Fruit fly (Drosophila melanogaster) whole organism, embryonic: ENCODE results near the gene fbl.
A peak's percentile ranks its signal among the peaks of the same experiment; 100 is the strongest.

Experiments
- Antp ChIP-seq: fragments of 200-800 bp; sonication (Bioruptor generic); optimal IDR thresholded peaks from 3 replicates; lab custom pipeline; 2016; ENCODE audit warnings: missing biosample characterization, missing genetic modification characterization
- Asciz ChIP-seq: fragments of 200-800 bp; sonication (Bioruptor generic); optimal IDR thresholded peaks from 2 replicates; lab custom pipeline; 2017; ENCODE audit warnings: missing biosample characterization, mild to moderate bottlenecking, missing genetic modification characterization, missing genetic modification reagents
- Atf6 ChIP-seq: fragments of 200-800 bp; sonication (Bioruptor generic); IDR thresholded peaks from 2 replicates; pipeline ENCODE4 v1.3.6; 2022; ENCODE audit warnings: missing biosample characterization, missing genetic modification characterization
- CG10147 ChIP-seq: fragments of 200-800 bp; sonication (Bioruptor generic); optimal IDR thresholded peaks from 2 replicates; lab custom pipeline; 2019; ENCODE audit warnings: missing biosample characterization, mild to moderate bottlenecking, missing genetic modification characterization, moderate library complexity
- CG1024 ChIP-seq: fragments of 200-800 bp; sonication (Bioruptor generic); IDR thresholded peaks from 2 replicates; pipeline ENCODE4 v1.3.6; 2022; ENCODE audit warnings: missing biosample characterization, missing genetic modification characterization
- CG11456 ChIP-seq: fragments of 200-800 bp; sonication (Bioruptor generic); IDR thresholded peaks from 3 replicates; pipeline ENCODE4 v1.3.6; 2022; ENCODE audit warnings: missing biosample characterization, missing genetic modification characterization
- CG11695 ChIP-seq: fragments of 200-800 bp; sonication (Bioruptor generic); IDR thresholded peaks from 3 replicates; pipeline ENCODE4 v1.3.6; 2022; ENCODE audit warnings: missing biosample characterization, missing genetic modification characterization
- CG12219 ChIP-seq: fragments of 200-800 bp; sonication (Bioruptor generic); optimal IDR thresholded peaks from 3 replicates; lab custom pipeline; 2018; ENCODE audit warnings: missing biosample characterization, mild to moderate bottlenecking, missing genetic modification characterization
- CG12744 ChIP-seq: fragments of 200-800 bp; sonication (Bioruptor generic); optimal IDR thresholded peaks from 2 replicates; lab custom pipeline; 2016; ENCODE audit warnings: missing biosample characterization, missing genetic modification characterization
- CG13775 ChIP-seq: fragments of 200-800 bp; sonication (Bioruptor generic); optimal IDR thresholded peaks from 3 replicates; lab custom pipeline; 2017; ENCODE audit warnings: missing biosample characterization, mild to moderate bottlenecking, missing genetic modification characterization
- CG14965 ChIP-seq: fragments of 200-800 bp; sonication (Bioruptor generic); optimal IDR thresholded peaks from 2 replicates; lab custom pipeline; 2016; ENCODE audit warnings: missing biosample characterization, missing genetic modification characterization, borderline replicate concordance
- CG15073 ChIP-seq: fragments of 200-800 bp; sonication (Bioruptor generic); optimal IDR thresholded peaks from 2 replicates; lab custom pipeline; 2016; ENCODE audit warnings: missing biosample characterization, missing genetic modification characterization
- CG1529 ChIP-seq: fragments of 200-800 bp; sonication (Bioruptor generic); optimal IDR thresholded peaks from 3 replicates; lab custom pipeline; 2018; ENCODE audit warnings: missing biosample characterization, missing genetic modification characterization
- CG1603 ChIP-seq: fragments of 200-800 bp; sonication (Bioruptor generic); optimal IDR thresholded peaks from 2 replicates; lab custom pipeline; 2019; ENCODE audit warnings: missing biosample characterization, mild to moderate bottlenecking, missing genetic modification characterization, moderate library complexity
- CG17385 ChIP-seq: fragments of 200-800 bp; sonication (Bioruptor generic); optimal IDR thresholded peaks from 3 replicates; lab custom pipeline; 2018; ENCODE audit warnings: missing biosample characterization, mild to moderate bottlenecking, missing genetic modification characterization
- CG18476 ChIP-seq: fragments of 200-800 bp; sonication (Bioruptor generic); optimal IDR thresholded peaks from 2 replicates; lab custom pipeline; 2016; ENCODE audit warnings: missing biosample characterization, mild to moderate bottlenecking, missing genetic modification characterization
- CG31441 ChIP-seq: fragments of 200-800 bp; sonication (Bioruptor generic); IDR thresholded peaks from 2 replicates; pipeline ENCODE4 v1.3.6; 2022; ENCODE audit warnings: missing biosample characterization, missing genetic modification characterization
- CG3726 ChIP-seq: fragments of 200-800 bp; sonication (Bioruptor generic); IDR thresholded peaks from 3 replicates; pipeline ENCODE4, ENCODE4 v1.3.6; 2022; ENCODE audit warnings: missing biosample characterization, missing genetic modification characterization
- CG42726 ChIP-seq: fragments of 200-800 bp; sonication (Bioruptor generic); IDR thresholded peaks from 2 replicates; pipeline ENCODE4 v1.3.6; 2022; ENCODE audit warnings: missing biosample characterization, missing genetic modification characterization; ENCODE audit not compliant: partially characterized antibody
- CG4282 ChIP-seq: fragments of 200-800 bp; sonication (Bioruptor generic); optimal IDR thresholded peaks from 2 replicates; lab custom pipeline; 2016; ENCODE audit warnings: missing biosample characterization, missing genetic modification characterization
- CG7839 ChIP-seq: fragments of 200-800 bp; sonication (Bioruptor generic); optimal IDR thresholded peaks from 3 replicates; lab custom pipeline; 2018; ENCODE audit warnings: missing biosample characterization, mild to moderate bottlenecking, missing genetic modification characterization, moderate library complexity
- CG8388 ChIP-seq: fragments of 200-800 bp; sonication (Bioruptor generic); optimal IDR thresholded peaks from 2 replicates; lab custom pipeline; 2019; ENCODE audit warnings: missing biosample characterization, mild to moderate bottlenecking, missing genetic modification characterization, moderate library complexity
- CTCF ChIP-seq: fragments of 200-800 bp; sonication (Bioruptor generic); optimal IDR thresholded peaks from 2 replicates; lab custom pipeline; 2017; ENCODE audit warnings: missing biosample characterization, mild to moderate bottlenecking, missing genetic modification characterization, moderate library complexity
- CrebB ChIP-seq: fragments of 200-800 bp; sonication (Bioruptor generic); optimal IDR thresholded peaks from 3 replicates; lab custom pipeline; 2018; ENCODE audit warnings: missing biosample characterization, mild to moderate bottlenecking, missing genetic modification characterization
- D19A ChIP-seq: fragments of 200-800 bp; optimal IDR thresholded peaks from 3 replicates; lab custom pipeline; 2019; ENCODE audit warnings: missing biosample characterization, mild to moderate bottlenecking, missing genetic modification characterization, moderate library complexity
- Kr ChIP-seq: fragments of 200-800 bp; sonication (Bioruptor generic); optimal IDR thresholded peaks from 2 replicates; lab custom pipeline; 2017; ENCODE audit warnings: missing biosample characterization, mild to moderate bottlenecking, missing genetic modification characterization
- Lim3 ChIP-seq: fragments of 200-800 bp; sonication (Bioruptor generic); IDR thresholded peaks from 2 replicates; pipeline ENCODE4 v1.3.6; 2022; ENCODE audit warnings: missing biosample characterization, missing genetic modification characterization
- Oli ChIP-seq: fragments of 200-800 bp; sonication (Bioruptor generic); optimal IDR thresholded peaks from 2 replicates; lab custom pipeline; 2018; ENCODE audit warnings: missing biosample characterization, mild to moderate bottlenecking, missing genetic modification characterization, moderate library complexity
- Opbp ChIP-seq: fragments of 200-800 bp; sonication (Bioruptor generic); IDR thresholded peaks from 3 replicates; pipeline ENCODE4 v1.3.6; 2022; ENCODE audit warnings: missing biosample characterization, missing genetic modification characterization; ENCODE audit not compliant: partially characterized antibody
- Side ChIP-seq: fragments of 200-800 bp; sonication (Bioruptor generic); optimal IDR thresholded peaks from 2 replicates; lab custom pipeline; 2016; ENCODE audit warnings: missing biosample characterization, missing genetic modification characterization
- az2 ChIP-seq: fragments of 200-800 bp; sonication (Bioruptor generic); optimal IDR thresholded peaks from 3 replicates; lab custom pipeline; 2016; ENCODE audit warnings: missing biosample characterization, missing genetic modification characterization
- bsh ChIP-seq, 2 experiments: fragments of 200-800 bp; sonication (Bioruptor generic); optimal IDR thresholded peaks; 2 replicates each; lab custom pipeline; 2017 to 2018; ENCODE audit warnings: mild to moderate bottlenecking in 2 of 2, missing biosample characterization in 2 of 2, missing genetic modification characterization in 2 of 2, moderate library complexity in 1 of 2
- cad ChIP-seq: fragments of >200 bp; optimal IDR thresholded peaks from 2 replicates; lab custom pipeline; 2017; ENCODE audit warnings: missing biosample characterization, missing genetic modification characterization
- crc ChIP-seq: fragments of 200-800 bp; sonication (Bioruptor generic); optimal IDR thresholded peaks from 2 replicates; lab custom pipeline; 2016; ENCODE audit warnings: missing biosample characterization, missing genetic modification characterization
- crp ChIP-seq, 2 experiments: fragments of 200-800 bp; sonication (Bioruptor generic); optimal IDR thresholded peaks; 2 replicates in 1 of 2; 3 replicates in 1 of 2; lab custom pipeline; 2017; ENCODE audit warnings: missing biosample characterization in 2 of 2, missing genetic modification characterization in 2 of 2, mild to moderate bottlenecking in 1 of 2, moderate library complexity in 1 of 2
- fd102C ChIP-seq: fragments of 200-800 bp; sonication (Bioruptor generic); optimal IDR thresholded peaks from 2 replicates; lab custom pipeline; 2018; ENCODE audit warnings: missing biosample characterization, mild to moderate bottlenecking, missing genetic modification characterization, moderate library complexity
- fd3F ChIP-seq: fragments of 200-800 bp; sonication (Bioruptor generic); optimal IDR thresholded peaks from 2 replicates; lab custom pipeline; 2018; ENCODE audit warnings: missing biosample characterization, mild to moderate bottlenecking, missing genetic modification characterization, moderate library complexity
- fru ChIP-seq: fragments of >200 bp; optimal IDR thresholded peaks from 2 replicates; lab custom pipeline; 2017
- gcm ChIP-seq: fragments of 200-800 bp; sonication (Bioruptor generic); optimal IDR thresholded peaks from 2 replicates; lab custom pipeline; 2019; ENCODE audit warnings: missing biosample characterization, mild to moderate bottlenecking, missing genetic modification characterization, moderate library complexity
- gcm2 ChIP-seq: fragments of 200-800 bp; sonication (Bioruptor generic); optimal IDR thresholded peaks from 2 replicates; lab custom pipeline; 2016; ENCODE audit warnings: missing biosample characterization, missing genetic modification characterization
- lbe ChIP-seq: fragments of 200-800 bp; sonication (Bioruptor generic); optimal IDR thresholded peaks from 2 replicates; lab custom pipeline; 2016; ENCODE audit warnings: missing biosample characterization, mild to moderate bottlenecking, missing genetic modification characterization
- nerfin-2 ChIP-seq: fragments of 200-800 bp; sonication (Bioruptor generic); IDR thresholded peaks from 2 replicates; pipeline ENCODE4 v1.3.6; 2022; ENCODE audit warnings: missing biosample characterization, missing genetic modification characterization; ENCODE audit not compliant: partially characterized antibody
- onecut ChIP-seq: fragments of 200-800 bp; sonication (Bioruptor generic); IDR thresholded peaks from 2 replicates; pipeline ENCODE4 v1.3.6; 2022; ENCODE audit warnings: missing biosample characterization, missing genetic modification characterization
- otp ChIP-seq: fragments of 200-800 bp; sonication (Bioruptor generic); IDR thresholded peaks from 3 replicates; pipeline ENCODE4, ENCODE4 v1.3.6; 2022; ENCODE audit warnings: missing biosample characterization, missing genetic modification characterization
- pum ChIP-seq: fragments of 200-800 bp; sonication (Bioruptor generic); optimal IDR thresholded peaks from 2 replicates; lab custom pipeline; 2016; ENCODE audit warnings: missing biosample characterization, missing genetic modification characterization
- sens ChIP-seq: fragments of 200-800 bp; sonication (Bioruptor generic); peaks from one replicate; lab custom pipeline; 2016; ENCODE audit warnings: missing biosample characterization, missing genetic modification characterization
- shn ChIP-seq: fragments of 200-800 bp; sonication (Bioruptor generic); optimal IDR thresholded peaks from 3 replicates; lab custom pipeline; 2016; ENCODE audit warnings: missing biosample characterization, missing genetic modification characterization
- sqz ChIP-seq: fragments of 200-800 bp; sonication (Bioruptor generic); optimal IDR thresholded peaks from 3 replicates; lab custom pipeline; 2018; ENCODE audit warnings: missing biosample characterization, mild to moderate bottlenecking, missing genetic modification characterization
- unc-4 ChIP-seq: fragments of 200-800 bp; sonication (Bioruptor generic); IDR thresholded peaks from 2 replicates; pipeline ENCODE4 v1.3.6; 2022; ENCODE audit warnings: missing biosample characterization, missing genetic modification characterization; ENCODE audit not compliant: partially characterized antibody

Gene fbl

dm6 chr3L:20405971-20406948 lies 22.0 kb downstream of the fbl start (continued):
- no peak for TF ChIP-seq crp (GFP tag; optimal IDR thresholded peaks at IDR 0.05; lab: Kevin White, UChicago)
- TF ChIP-seq CrebB (tag; lab: Kevin White, UChicago) = peak; percentile 60
- TF ChIP-seq onecut (GFP tag; lab: Robert Waterston, UW) = no peak
- TF ChIP-seq fru (lab: Kevin White, UChicago) = no peak
- no peak for TF ChIP-seq fd3F (GFP tag; lab: Kevin White, UChicago)
- peak; percentile 24 for TF ChIP-seq gcm (GFP tag; lab: Kevin White, UChicago)
- no peak for TF ChIP-seq az2 (GFP tag; lab: Kevin White, UChicago)
- TF ChIP-seq sqz (GFP tag; lab: Kevin White, UChicago) = peak; percentile 27
- no peak for TF ChIP-seq CG3726 (GFP tag; lab: Robert Waterston, UW)
- no peak for TF ChIP-seq CG31441
- TF ChIP-seq Oli (tag; lab: Kevin White, UChicago) = no peak
- no peak for TF ChIP-seq CG10147
- no peak for TF ChIP-seq CG14965
- TF ChIP-seq Antp (GFP tag; lab: Kevin White, UChicago) = no peak
- no peak for TF ChIP-seq CG8388 (GFP tag; lab: Kevin White, UChicago)
- no peak for TF ChIP-seq nerfin-2 (GFP tag; lab: Robert Waterston, UW)
- TF ChIP-seq gcm2 (GFP tag; lab: Kevin White, UChicago) = no peak
- no peak for TF ChIP-seq CG7839 (tag; lab: Kevin White, UChicago)
- TF ChIP-seq Asciz (GFP tag; lab: Kevin White, UChicago) = peak; percentile 57
- peak; percentile 14 for TF ChIP-seq CG1529 (GFP tag; lab: Kevin White, UChicago)
- TF ChIP-seq CG12219 (GFP tag; lab: Kevin White, UChicago) = peak; percentile 37
- no peak for TF ChIP-seq shn (GFP tag; lab: Kevin White, UChicago)
- no peak for TF ChIP-seq Atf6
- TF ChIP-seq CG11456 (GFP tag; lab: Robert Waterston, UW) = no peak
- TF ChIP-seq D19A (tag; lab: Kevin White, UChicago) = no peak
- no peak for TF ChIP-seq lbe (GFP tag; lab: Kevin White, UChicago)
- peak; percentile 66 for TF ChIP-seq sens (GFP tag; lab: Kevin White, UChicago)
- TF ChIP-seq CG42726 (GFP tag; lab: Robert Waterston, UW) = no peak
- TF ChIP-seq pum (GFP tag; lab: Kevin White, UChicago) = no peak
- TF ChIP-seq CG4282 (GFP tag; lab: Kevin White, UChicago) = no peak
- no peak for TF ChIP-seq CG15073 (GFP tag; lab: Kevin White, UChicago)
- no peak for TF ChIP-seq otp (GFP tag; lab: Robert Waterston, UW)
- TF ChIP-seq fd102C (GFP tag; lab: Kevin White, UChicago) = peak; percentile 13
- peak; percentile 45 for TF ChIP-seq CG17385
- no peak for TF ChIP-seq Opbp (GFP tag; lab: Robert Waterston, UW)
- TF ChIP-seq CG1603 (tag; lab: Kevin White, UChicago) = peak; percentile 9
- no peak for TF ChIP-seq unc-4 (GFP tag; lab: Robert Waterston, UW)
- no peak for TF ChIP-seq cad (GFP tag; lab: Kevin White, UChicago)
- peak; percentile 55 for TF ChIP-seq CTCF
- no peak for TF ChIP-seq crc (GFP tag; lab: Kevin White, UChicago)
- no peak for TF ChIP-seq Lim3 (GFP tag; lab: Robert Waterston, UW)
- no peak for TF ChIP-seq Kr (GFP tag; lab: Kevin White, UChicago)
- no peak for TF ChIP-seq CG18476 (GFP tag; lab: Kevin White, UChicago)
- TF ChIP-seq CG12744 (GFP tag; lab: Kevin White, UChicago) = peak; percentile 25
- 0 out of 3 replicates have a peak, but pooled peaks have one; percentile 19 for TF ChIP-seq CG11695
- no peak for TF ChIP-seq CG1024 (GFP tag; lab: Robert Waterston, UW)
- TF ChIP-seq CG13775 (GFP tag; lab: Kevin White, UChicago) = no peak
- TF ChIP-seq bsh (GFP tag; optimal IDR thresholded peaks at IDR 0.05; lab: Kevin White, UChicago) = peak in 1 of 2 experiments; percentile 12
- no peak for TF ChIP-seq Side (GFP tag; lab: Kevin White, UChicago)
